Fruit fly (Drosophila melanogaster) whole organism, prepupa: ENCODE data around the gene Polr3E.
A peak's percentile ranks its signal among the peaks of the same experiment; 100 is the strongest.

Experiments used
- CG10631 ChIP-seq: fragments of 200-800 bp; sonication (Bioruptor generic); optimal IDR thresholded peaks from 2 replicates; lab custom pipeline; 2016; ENCODE audit warnings: missing biosample characterization, missing genetic modification characterization
- CG11294 ChIP-seq: fragments of 200-800 bp; sonication (Bioruptor generic); IDR thresholded peaks from 2 replicates; pipeline ENCODE4 v1.3.6; 2022; ENCODE audit warnings: missing biosample characterization, missing genetic modification characterization
- CG11762 ChIP-seq: fragments of 200-800 bp; sonication (Bioruptor generic); optimal IDR thresholded peaks from 3 replicates; lab custom pipeline; 2016; ENCODE audit warnings: missing biosample characterization, missing genetic modification characterization; ENCODE audit not compliant: insufficient read depth
- CG11902 ChIP-seq: fragments of 200-800 bp; sonication (Bioruptor generic); optimal IDR thresholded peaks from 3 replicates; lab custom pipeline; 2016; ENCODE audit warnings: missing biosample characterization, missing genetic modification characterization
- CG1621 ChIP-seq: fragments of 200-800 bp; sonication (Bioruptor generic); optimal IDR thresholded peaks from 3 replicates; lab custom pipeline; 2018; ENCODE audit warnings: missing biosample characterization, mild to moderate bottlenecking, missing genetic modification characterization
- CG16779 ChIP-seq: fragments of 200-800 bp; sonication (Bioruptor generic); optimal IDR thresholded peaks from 3 replicates; lab custom pipeline; 2017; ENCODE audit warnings: missing biosample characterization, mild to moderate bottlenecking, missing genetic modification characterization
- CG3032 ChIP-seq: fragments of 200-800 bp; optimal IDR thresholded peaks from 2 replicates; lab custom pipeline; 2019; ENCODE audit warnings: missing biosample characterization, mild to moderate bottlenecking, missing genetic modification characterization, moderate library complexity
- CG31627 ChIP-seq: fragments of 200-800 bp; sonication (Bioruptor generic); optimal IDR thresholded peaks from 3 replicates; lab custom pipeline; 2016; ENCODE audit warnings: missing biosample characterization, missing genetic modification characterization
- CG32006 ChIP-seq: fragments of 200-800 bp; sonication (Bioruptor generic); optimal IDR thresholded peaks from 3 replicates; lab custom pipeline; 2017; ENCODE audit warnings: missing biosample characterization, mild to moderate bottlenecking, missing genetic modification characterization
- CG34406 ChIP-seq: fragments of 200-800 bp; sonication (Bioruptor generic); optimal IDR thresholded peaks from 3 replicates; lab custom pipeline; 2016; ENCODE audit warnings: missing biosample characterization, missing genetic modification characterization
- CG3919 ChIP-seq: fragments of 200-800 bp; sonication (Bioruptor generic); optimal IDR thresholded peaks from 3 replicates; lab custom pipeline; 2016; ENCODE audit warnings: missing biosample characterization, missing genetic modification characterization
- CG6163 ChIP-seq: fragments of 200-800 bp; sonication (Bioruptor generic); IDR thresholded peaks from 3 replicates; pipeline ENCODE4 v1.3.6; 2022; ENCODE audit warnings: missing biosample characterization, missing genetic modification characterization
- CG6276 ChIP-seq: fragments of 200-800 bp; sonication (Bioruptor generic); optimal IDR thresholded peaks from 2 replicates; lab custom pipeline; 2017; ENCODE audit warnings: missing biosample characterization, mild to moderate bottlenecking, missing genetic modification characterization
- CG6792 ChIP-seq: fragments of 200-800 bp; sonication (Bioruptor generic); optimal IDR thresholded peaks from 3 replicates; lab custom pipeline; 2016; ENCODE audit warnings: missing biosample characterization, missing genetic modification characterization
- CG6854 ChIP-seq: fragments of 200-800 bp; sonication (Bioruptor generic); optimal IDR thresholded peaks from 2 replicates; lab custom pipeline; 2017; ENCODE audit warnings: missing biosample characterization, mild to moderate bottlenecking, missing genetic modification characterization
- CG7368 ChIP-seq: fragments of 200-800 bp; sonication (Bioruptor generic); optimal IDR thresholded peaks from 3 replicates; lab custom pipeline; 2016; ENCODE audit warnings: missing biosample characterization, missing genetic modification characterization
- CG8119 ChIP-seq: fragments of 200-800 bp; sonication (Bioruptor generic); IDR thresholded peaks from 3 replicates; pipeline ENCODE4 v1.3.6; 2022; ENCODE audit warnings: missing biosample characterization, missing genetic modification characterization
- CG8319 ChIP-seq: fragments of 200-800 bp; sonication (Bioruptor generic); optimal IDR thresholded peaks from 3 replicates; lab custom pipeline; 2016; ENCODE audit warnings: missing biosample characterization, missing genetic modification characterization
- CG8632 ChIP-seq: fragments of 200-800 bp; sonication (Bioruptor generic); optimal IDR thresholded peaks from 3 replicates; lab custom pipeline; 2016; ENCODE audit warnings: missing biosample characterization, missing genetic modification characterization
- CG9139 ChIP-seq: fragments of 200-800 bp; sonication (Bioruptor generic); optimal IDR thresholded peaks from 3 replicates; lab custom pipeline; 2017; ENCODE audit warnings: missing biosample characterization, mild to moderate bottlenecking, missing genetic modification characterization
- Eip75B ChIP-seq: fragments of 200-800 bp; sonication (Bioruptor generic); optimal IDR thresholded peaks from 3 replicates; lab custom pipeline; 2016; ENCODE audit warnings: missing biosample characterization, missing genetic modification characterization
- Eip78C ChIP-seq: fragments of 200-800 bp; sonication (Bioruptor generic); peaks from one replicate; lab custom pipeline; 2016; ENCODE audit warnings: missing biosample characterization, missing genetic modification characterization
- Eip93F ChIP-seq: fragments of 200-800 bp; sonication (Bioruptor generic); optimal IDR thresholded peaks from 2 replicates; lab custom pipeline; 2016; ENCODE audit warnings: missing biosample characterization, mild to moderate bottlenecking, missing genetic modification characterization
- Ets21C ChIP-seq: fragments of 200-800 bp; sonication (Bioruptor generic); optimal IDR thresholded peaks from 3 replicates; lab custom pipeline; 2016; ENCODE audit warnings: missing biosample characterization, missing genetic modification characterization
- Ets96B ChIP-seq: fragments of 200-800 bp; optimal IDR thresholded peaks from 2 replicates; lab custom pipeline; 2019; ENCODE audit warnings: missing biosample characterization, mild to moderate bottlenecking, missing genetic modification characterization, moderate library complexity
- Gug ChIP-seq: fragments of 200-800 bp; sonication (Bioruptor generic); IDR thresholded peaks from 2 replicates; pipeline ENCODE4 v1.3.6; 2022; ENCODE audit warnings: missing biosample characterization, missing genetic modification characterization
- Hr38 ChIP-seq: sonication (Bioruptor generic); optimal IDR thresholded peaks from 2 replicates; lab custom pipeline; 2016; ENCODE audit warnings: missing biosample characterization, missing genetic modification characterization
- Hr39 ChIP-seq: fragments of 200-800 bp; sonication (Bioruptor generic); optimal IDR thresholded peaks from 2 replicates; lab custom pipeline; 2016; ENCODE audit warnings: missing biosample characterization, missing genetic modification characterization
- Hr4 ChIP-seq: fragments of 200-800 bp; sonication (Bioruptor generic); optimal IDR thresholded peaks from 3 replicates; lab custom pipeline; 2016; ENCODE audit warnings: missing biosample characterization, missing genetic modification characterization
- Met ChIP-seq: fragments of 200-800 bp; sonication (Bioruptor generic); optimal IDR thresholded peaks from 3 replicates; lab custom pipeline; 2016; ENCODE audit warnings: missing biosample characterization, missing genetic modification characterization
- Smox ChIP-seq: fragments of 200-800 bp; sonication (Bioruptor generic); optimal IDR thresholded peaks from 3 replicates; lab custom pipeline; 2016; ENCODE audit warnings: missing biosample characterization, missing genetic modification characterization
- Sox102F ChIP-seq: fragments of 200-800 bp; sonication (Bioruptor generic); optimal IDR thresholded peaks from 2 replicates; lab custom pipeline; 2016; ENCODE audit warnings: missing biosample characterization, mild to moderate bottlenecking, missing genetic modification characterization
- Sox14 ChIP-seq: fragments of 200-800 bp; sonication (Bioruptor generic); optimal IDR thresholded peaks from 3 replicates; lab custom pipeline; 2016; ENCODE audit warnings: missing biosample characterization, missing genetic modification characterization
- Sox15 ChIP-seq: fragments of 200-800 bp; sonication (Bioruptor generic); optimal IDR thresholded peaks from 3 replicates; lab custom pipeline; 2016; ENCODE audit warnings: missing biosample characterization, missing genetic modification characterization
- achi ChIP-seq: fragments of 200-800 bp; sonication (Bioruptor generic); optimal IDR thresholded peaks from 3 replicates; lab custom pipeline; 2016; ENCODE audit warnings: missing biosample characterization, missing genetic modification characterization
- cyc ChIP-seq: fragments of 200-800 bp; sonication (Bioruptor generic); optimal IDR thresholded peaks from 3 replicates; lab custom pipeline; 2016; ENCODE audit warnings: missing biosample characterization, missing genetic modification characterization
- dac ChIP-seq: fragments of 200-800 bp; sonication (Bioruptor generic); optimal IDR thresholded peaks from 2 replicates; lab custom pipeline; 2017; ENCODE audit warnings: missing biosample characterization, mild to moderate bottlenecking, missing genetic modification characterization
- dsx ChIP-seq: fragments of 200-800 bp; optimal IDR thresholded peaks from 3 replicates; lab custom pipeline; 2019; ENCODE audit warnings: missing biosample characterization, mild to moderate bottlenecking, missing genetic modification characterization, moderate library complexity; ENCODE audit not compliant: poor library complexity, severe bottlenecking
- eg ChIP-seq: fragments of 200-800 bp; sonication (Bioruptor generic); IDR thresholded peaks from 3 replicates; pipeline ENCODE4 v1.3.6; 2022; ENCODE audit warnings: missing biosample characterization, missing genetic modification characterization
- esn ChIP-seq: fragments of 200-800 bp; sonication (Bioruptor generic); optimal IDR thresholded peaks from 2 replicates; lab custom pipeline; 2016; ENCODE audit warnings: missing biosample characterization, mild to moderate bottlenecking, missing genetic modification characterization, moderate library complexity
- fkh ChIP-seq: fragments of 200-800 bp; sonication (Bioruptor generic); optimal IDR thresholded peaks from 3 replicates; lab custom pipeline; 2017; ENCODE audit warnings: missing biosample characterization, mild to moderate bottlenecking, missing genetic modification characterization, moderate library complexity
- lz ChIP-seq: fragments of 200-800 bp; sonication (Bioruptor generic); optimal IDR thresholded peaks from 3 replicates; lab custom pipeline; 2016; ENCODE audit warnings: missing biosample characterization, missing genetic modification characterization
- net ChIP-seq: fragments of 200-800 bp; sonication (Bioruptor generic); optimal IDR thresholded peaks from 3 replicates; lab custom pipeline; 2016; ENCODE audit warnings: missing biosample characterization, missing genetic modification characterization
- pdm3 ChIP-seq: fragments of 200-800 bp; sonication (Bioruptor generic); optimal IDR thresholded peaks from 3 replicates; lab custom pipeline; 2016; ENCODE audit warnings: missing biosample characterization, missing genetic modification characterization
- salr ChIP-seq, 2 experiments: fragments of 200-800 bp; sonication (Bioruptor generic); optimal IDR thresholded peaks; 3 replicates each; lab custom pipeline; 2016 to 2018; ENCODE audit warnings: missing biosample characterization in 2 of 2, missing genetic modification characterization in 2 of 2, mild to moderate bottlenecking in 1 of 2
- spab ChIP-seq: fragments of 200-800 bp; sonication (Bioruptor generic); optimal IDR thresholded peaks from 2 replicates; lab custom pipeline; 2017; ENCODE audit warnings: missing biosample characterization, mild to moderate bottlenecking, missing genetic modification characterization, missing genetic modification reagents
- ss ChIP-seq, 2 experiments: fragments of 200-800 bp; sonication (Bioruptor generic); optimal IDR thresholded peaks; 2 replicates in 1 of 2; 3 replicates in 1 of 2; lab custom pipeline; 2017 to 2018; ENCODE audit warnings: mild to moderate bottlenecking in 2 of 2, missing biosample characterization in 2 of 2, missing genetic modification characterization in 2 of 2, moderate library complexity in 1 of 2
- svp ChIP-seq: fragments of 200-800 bp; sonication (Bioruptor generic); peaks from one replicate; lab custom pipeline; 2016; ENCODE audit warnings: missing biosample characterization, missing genetic modification characterization
- topi ChIP-seq: fragments of 200-800 bp; sonication (Bioruptor generic); optimal IDR thresholded peaks from 3 replicates; lab custom pipeline; 2016; ENCODE audit warnings: missing biosample characterization, missing genetic modification characterization
- vri ChIP-seq: fragments of 200-800 bp; sonication (Bioruptor generic); optimal IDR thresholded peaks from 3 replicates; lab custom pipeline; 2016; ENCODE audit warnings: missing biosample characterization, mild to moderate bottlenecking, missing genetic modification characterization

The Polr3E gene

DNA sequence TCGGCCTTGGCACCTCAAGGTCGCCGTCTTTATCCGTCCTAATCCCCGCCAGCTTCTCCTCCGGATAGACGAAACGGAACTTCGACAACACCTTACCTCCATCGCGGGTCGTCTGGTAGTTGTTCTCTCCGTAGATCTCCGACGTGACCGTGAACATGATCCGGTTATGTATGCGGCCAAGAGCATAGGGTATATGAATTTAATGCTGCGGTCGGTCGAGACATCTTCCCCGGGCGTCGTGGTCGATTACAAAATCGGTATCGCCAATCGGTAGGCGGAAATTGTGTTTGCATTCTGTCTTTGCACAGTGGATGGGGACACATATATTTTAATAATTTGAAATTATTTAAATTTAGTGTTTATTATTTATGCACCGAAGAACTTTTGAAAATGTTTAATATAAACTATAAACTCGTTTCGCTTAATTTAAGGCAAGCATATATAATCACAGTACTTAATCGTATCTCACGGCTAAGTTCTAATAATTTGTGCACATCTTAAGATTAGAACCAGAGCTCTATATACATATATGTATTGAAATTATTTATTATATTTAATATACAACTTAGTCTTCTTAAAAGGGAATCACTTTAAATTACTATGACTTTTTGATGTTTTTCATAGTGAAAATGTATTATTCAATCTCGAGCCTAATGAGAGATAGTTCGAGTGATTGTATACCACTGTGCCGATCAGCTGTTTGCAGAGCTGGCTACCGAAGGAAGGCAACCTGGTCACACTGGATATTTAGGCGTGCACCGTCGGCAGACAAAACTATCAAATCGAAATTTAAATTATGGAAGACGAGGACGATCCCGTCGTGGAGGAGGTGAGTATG is at the start of gene Polr3E, which contains the start of gene CG10584:
Gene Polr3E, plus strand, starts transcription at position 733 of the 838 bp plus-strand sequence.
Gene CG10584, minus strand, starts transcription at position 268 of the 838 bp plus-strand sequence.
- TF ChIP-seq CG3919 (GFP tag; lab: Kevin White, UChicago): peak; percentile 89
- TF ChIP-seq fkh (GFP tag; lab: Kevin White, UChicago): peak; percentile 70
- TF ChIP-seq dac: peak; percentile 94
- TF ChIP-seq pdm3 (GFP tag; lab: Kevin White, UChicago): peak; percentile 84
- peak; percentile 88 for TF ChIP-seq CG16779 (tag; lab: Kevin White, UChicago)
- peak; percentile 98 for TF ChIP-seq CG32006 (GFP tag; lab: Kevin White, UChicago)
- TF ChIP-seq CG8319 (GFP tag; lab: Kevin White, UChicago): peak; percentile 86
- peak; percentile 76; the same call in 1 of the 2 replicates for TF ChIP-seq CG11294
- peak; percentile 89 for TF ChIP-seq svp (GFP tag; lab: Kevin White, UChicago)
- TF ChIP-seq Gug (GFP tag; lab: Robert Waterston, UW): peak; percentile 80
- peak; percentile 96 for TF ChIP-seq CG6276 (GFP tag; lab: Kevin White, UChicago)
- TF ChIP-seq Hr39 (GFP tag; lab: Kevin White, UChicago): peak; percentile 65
- peak; percentile 89 for TF ChIP-seq dsx (GFP tag; lab: Kevin White, UChicago)
- peak; percentile 80 for TF ChIP-seq vri
- TF ChIP-seq CG9139 (GFP tag; lab: Kevin White, UChicago): peak; percentile 85
- peak; percentile 61 for TF ChIP-seq Ets21C (GFP tag; lab: Kevin White, UChicago)
- no peak for TF ChIP-seq Hr38 (GFP tag; lab: Kevin White, UChicago)
- peak; percentile 89 for TF ChIP-seq Hr4 (GFP tag; lab: Kevin White, UChicago)
- peak; percentile 95 for TF ChIP-seq Eip78C
- peak; percentile 79 for TF ChIP-seq CG6163
- peak; percentile 89 for TF ChIP-seq net (GFP tag; lab: Kevin White, UChicago)
- TF ChIP-seq spab: peak; percentile 89
- peak; percentile 83 for TF ChIP-seq CG7368 (GFP tag; lab: Kevin White, UChicago)
- peak; percentile 69 for TF ChIP-seq CG1621 (tag; lab: Kevin White, UChicago)
- TF ChIP-seq achi (GFP tag; lab: Kevin White, UChicago): peak; percentile 92
- peak; percentile 94 for TF ChIP-seq CG8632
- peak; percentile 90 for TF ChIP-seq CG6792
- peak; percentile 95 for TF ChIP-seq CG34406 (GFP tag; lab: Kevin White, UChicago)
- TF ChIP-seq Ets96B: peak; percentile 91
- peak; percentile 87 for TF ChIP-seq Sox15
- TF ChIP-seq Met (GFP tag; lab: Kevin White, UChicago): peak; percentile 85
- peak; percentile 91 for TF ChIP-seq esn
- peak; percentile 94 for TF ChIP-seq CG10631
- TF ChIP-seq CG11902 (GFP tag; lab: Kevin White, UChicago): peak; percentile 80
- TF ChIP-seq cyc: peak; percentile 74
- peak; percentile 84 for TF ChIP-seq Eip93F
- peak; percentile 88 for TF ChIP-seq eg
- peak; percentile 84 for TF ChIP-seq Smox (GFP tag; lab: Kevin White, UChicago)
- peak; percentile 90 for TF ChIP-seq CG6854 (GFP tag; lab: Kevin White, UChicago)
- peak; percentile 90 for TF ChIP-seq CG11762 (GFP tag; lab: Kevin White, UChicago)
- peak; percentile 91 to 95 for TF ChIP-seq ss (GFP tag; optimal IDR thresholded peaks at IDR 0.05; lab: Kevin White, UChicago)
- peak; percentile 72 to 96 for TF ChIP-seq salr (GFP tag; optimal IDR thresholded peaks at IDR 0.05; lab: Kevin White, UChicago)
- peak; percentile 95 for TF ChIP-seq CG3032 (tag; lab: Kevin White, UChicago)
- TF ChIP-seq Sox102F (GFP tag; lab: Kevin White, UChicago): peak; percentile 78
- peak; percentile 74 for TF ChIP-seq CG31627 (GFP tag; lab: Kevin White, UChicago)
- TF ChIP-seq CG8119 (GFP tag; lab: Robert Waterston, UW): peak; percentile 91
- TF ChIP-seq Sox14 (GFP tag; lab: Kevin White, UChicago): peak; percentile 73
- TF ChIP-seq lz: peak; percentile 85
- TF ChIP-seq topi: peak; percentile 81
- TF ChIP-seq Eip75B (GFP tag; lab: Kevin White, UChicago): peak; percentile 74
